Fruit fly (Drosophila melanogaster) whole organism, embryonic: Measurements from ENCODE around the gene CG45079.

Experiments
- Blimp-1 ChIP-seq: fragments of 200-800 bp; sonication (Bioruptor generic); optimal IDR thresholded peaks from 3 replicates; lab custom pipeline; 2018; ENCODE audit warnings: missing biosample characterization, missing genetic modification characterization, mild to moderate bottlenecking, moderate library complexity, missing genetic modification reagents
- BtbVII ChIP-seq: fragments of 200-800 bp; sonication (Bioruptor generic); optimal IDR thresholded peaks from 3 replicates; lab custom pipeline; 2017; ENCODE audit warnings: missing biosample characterization, mild to moderate bottlenecking, missing genetic modification characterization
- CG15514 ChIP-seq: fragments of 200-800 bp; sonication (Bioruptor generic); optimal IDR thresholded peaks from 3 replicates; lab custom pipeline; 2017; ENCODE audit warnings: missing biosample characterization, missing genetic modification characterization, mild to moderate bottlenecking, moderate library complexity, missing genetic modification reagents
- CG1647 ChIP-seq: fragments of 200-800 bp; sonication (Bioruptor generic); optimal IDR thresholded peaks from 3 replicates; lab custom pipeline; 2016; ENCODE audit warnings: missing biosample characterization, missing genetic modification characterization
- CG16813 ChIP-seq: fragments of 200-800 bp; sonication (Bioruptor generic); IDR thresholded peaks from 3 replicates; pipeline ENCODE4 v1.3.6; 2022; ENCODE audit warnings: missing biosample characterization, missing genetic modification characterization; ENCODE audit not compliant: partially characterized antibody
- CG18011 ChIP-seq: fragments of 200-800 bp; sonication (Bioruptor generic); optimal IDR thresholded peaks from 2 replicates; lab custom pipeline; 2017; ENCODE audit warnings: missing biosample characterization, missing genetic modification characterization, mild to moderate bottlenecking, moderate library complexity, missing genotype
- CG1832 ChIP-seq: fragments of 200-800 bp; sonication (Bioruptor generic); optimal IDR thresholded peaks from 2 replicates; lab custom pipeline; 2017; ENCODE audit warnings: missing biosample characterization, mild to moderate bottlenecking, missing genetic modification characterization, inconsistent platforms
- CG18476 ChIP-seq: fragments of 200-800 bp; sonication (Bioruptor generic); optimal IDR thresholded peaks from 2 replicates; lab custom pipeline; 2016; ENCODE audit warnings: missing biosample characterization, mild to moderate bottlenecking, missing genetic modification characterization
- CG30403 ChIP-seq: fragments of 200-800 bp; sonication (Bioruptor generic); optimal IDR thresholded peaks from 3 replicates; lab custom pipeline; 2016; ENCODE audit warnings: missing biosample characterization, missing genetic modification characterization
- CG31441 ChIP-seq: fragments of 200-800 bp; sonication (Bioruptor generic); IDR thresholded peaks from 2 replicates; pipeline ENCODE4 v1.3.6; 2022; ENCODE audit warnings: missing biosample characterization, missing genetic modification characterization
- CG3407 ChIP-seq: fragments of 200-800 bp; sonication (Bioruptor generic); optimal IDR thresholded peaks from 2 replicates; lab custom pipeline; 2018; ENCODE audit warnings: missing biosample characterization, mild to moderate bottlenecking, missing genetic modification characterization
- CG43689 ChIP-seq: fragments of 200-800 bp; sonication (Bioruptor generic); IDR thresholded peaks from 2 replicates; pipeline ENCODE4 v1.3.6; 2022; ENCODE audit warnings: missing biosample characterization, missing genetic modification characterization
- CG4424 ChIP-seq: fragments of 200-800 bp; sonication (Bioruptor generic); optimal IDR thresholded peaks from 3 replicates; lab custom pipeline; 2016; ENCODE audit warnings: missing biosample characterization, missing genetic modification characterization
- Doc2 ChIP-seq: fragments of 200-800 bp; sonication (Bioruptor generic); IDR thresholded peaks from 2 replicates; pipeline ENCODE4 v1.3.6; 2022; ENCODE audit warnings: missing biosample characterization, missing genetic modification characterization
- Hr78 ChIP-seq, 2 experiments: fragments of 200-800 bp in 1 of 2; fragments of >200 bp in 1 of 2; sonication (Bioruptor generic) in 1 of 2; optimal IDR thresholded peaks; 2 replicates each; lab custom pipeline; 2017 to 2019; ENCODE audit warnings: missing biosample characterization in 2 of 2, missing genetic modification characterization in 2 of 2, mild to moderate bottlenecking in 1 of 2, moderate library complexity in 1 of 2
- NFAT ChIP-seq: fragments of 200-800 bp; sonication (Bioruptor generic); IDR thresholded peaks from 2 replicates; pipeline ENCODE4 v1.3.6; 2022; ENCODE audit warnings: missing biosample characterization, missing genetic modification characterization
- Rfx ChIP-seq: fragments of 200-800 bp; sonication (Bioruptor generic); IDR thresholded peaks from 2 replicates; pipeline ENCODE4 v1.3.6; 2022; ENCODE audit warnings: missing biosample characterization, missing genetic modification characterization
- Scr ChIP-seq: fragments of 200-800 bp; sonication (Bioruptor generic); IDR thresholded peaks from 2 replicates; pipeline ENCODE4 v1.3.6; 2022; ENCODE audit warnings: missing biosample characterization, missing genetic modification characterization; ENCODE audit not compliant: partially characterized antibody
- Xbp1 ChIP-seq: fragments of 200-800 bp; sonication (Bioruptor generic); optimal IDR thresholded peaks from 3 replicates; lab custom pipeline; 2016; ENCODE audit warnings: missing biosample characterization, mild to moderate bottlenecking, missing genetic modification characterization
- Xrp1 ChIP-seq: fragments of 200-800 bp; sonication (Bioruptor generic); IDR thresholded peaks from 2 replicates; pipeline ENCODE4 v1.3.6; 2022; ENCODE audit warnings: missing biosample characterization, missing genetic modification characterization
- ase ChIP-seq: fragments of 200-800 bp; sonication (Bioruptor generic); IDR thresholded peaks from 3 replicates; pipeline ENCODE4 v1.3.6; 2022; ENCODE audit warnings: missing biosample characterization, missing genetic modification characterization
- btn ChIP-seq: fragments of 200-800 bp; sonication (Bioruptor generic); optimal IDR thresholded peaks from 2 replicates; lab custom pipeline; 2016; ENCODE audit warnings: missing biosample characterization, missing genetic modification characterization
- chn ChIP-seq: fragments of 200-800 bp; sonication (Bioruptor generic); optimal IDR thresholded peaks from 2 replicates; lab custom pipeline; 2016; ENCODE audit warnings: missing biosample characterization, missing genetic modification characterization
- dimm ChIP-seq: fragments of 200-800 bp; sonication (Bioruptor generic); IDR thresholded peaks from 2 replicates; pipeline ENCODE4 v1.3.6; 2022; ENCODE audit warnings: missing biosample characterization, missing genetic modification characterization
- eve ChIP-seq, 2 experiments: fragments of >200 bp; optimal IDR thresholded peaks; 2 replicates each; lab custom pipeline; 2017; ENCODE audit warnings: missing biosample characterization in 2 of 2, missing genetic modification characterization in 2 of 2
- exex ChIP-seq: fragments of 200-800 bp; sonication (Bioruptor generic); optimal IDR thresholded peaks from 4 replicates; lab custom pipeline; 2018; ENCODE audit warnings: missing biosample characterization, mild to moderate bottlenecking, missing genetic modification characterization, moderate library complexity
- gfzf ChIP-seq: fragments of 200-800 bp; sonication (Bioruptor generic); optimal IDR thresholded peaks from 2 replicates; lab custom pipeline; 2016; ENCODE audit warnings: missing biosample characterization, mild to moderate bottlenecking, missing genetic modification characterization, moderate library complexity
- gsb ChIP-seq: fragments of 200-800 bp; sonication (Bioruptor generic); IDR thresholded peaks from 2 replicates; pipeline ENCODE4 v1.3.6; 2022; ENCODE audit warnings: missing biosample characterization, missing genetic modification characterization
- her ChIP-seq: fragments of 200-800 bp; sonication (Bioruptor generic); optimal IDR thresholded peaks from 2 replicates; lab custom pipeline; 2016; ENCODE audit warnings: missing biosample characterization, missing genetic modification characterization
- ind ChIP-seq: fragments of 200-800 bp; sonication (Bioruptor generic); optimal IDR thresholded peaks from 3 replicates; lab custom pipeline; 2016; ENCODE audit warnings: missing biosample characterization, missing genetic modification characterization
- jing ChIP-seq: fragments of 200-800 bp; sonication (Bioruptor generic); optimal IDR thresholded peaks from 2 replicates; lab custom pipeline; 2018; ENCODE audit warnings: missing biosample characterization, mild to moderate bottlenecking, missing genetic modification characterization
- knrl ChIP-seq: fragments of 200-800 bp; sonication (Bioruptor generic); IDR thresholded peaks from 3 replicates; pipeline ENCODE4 v1.3.6; 2022; ENCODE audit warnings: missing biosample characterization, missing genetic modification characterization; ENCODE audit not compliant: partially characterized antibody
- lab ChIP-seq: fragments of 200-800 bp; sonication (Bioruptor generic); optimal IDR thresholded peaks from 3 replicates; lab custom pipeline; 2017; ENCODE audit warnings: missing biosample characterization, missing genetic modification characterization, mild to moderate bottlenecking, moderate library complexity, missing genetic modification reagents
- org-1 ChIP-seq: fragments of 200-800 bp; sonication (Bioruptor generic); optimal IDR thresholded peaks from 2 replicates; lab custom pipeline; 2017; ENCODE audit warnings: missing biosample characterization, missing genetic modification characterization
- otp ChIP-seq: fragments of 200-800 bp; sonication (Bioruptor generic); IDR thresholded peaks from 3 replicates; pipeline ENCODE4, ENCODE4 v1.3.6; 2022; ENCODE audit warnings: missing biosample characterization, missing genetic modification characterization
- ro ChIP-seq: fragments of 200-800 bp; sonication (Bioruptor generic); IDR thresholded peaks from 2 replicates; pipeline ENCODE4 v1.3.6; 2022; ENCODE audit warnings: missing biosample characterization, missing genetic modification characterization
- sima ChIP-seq: fragments of 200-800 bp; sonication (Bioruptor generic); optimal IDR thresholded peaks from 2 replicates; lab custom pipeline; 2016; ENCODE audit warnings: missing biosample characterization, missing genetic modification characterization
- ssp ChIP-seq: fragments of 200-800 bp; sonication (Bioruptor generic); IDR thresholded peaks from 2 replicates; pipeline ENCODE4 v1.3.6; 2022; ENCODE audit warnings: missing biosample characterization, missing genetic modification characterization
- tna ChIP-seq: fragments of 200-800 bp; sonication (Bioruptor generic); IDR thresholded peaks from 2 replicates; pipeline ENCODE4 v1.3.6; 2022; ENCODE audit warnings: missing biosample characterization, missing genetic modification characterization; ENCODE audit not compliant: partially characterized antibody
- wor ChIP-seq: fragments of 200-800 bp; sonication (Bioruptor generic); IDR thresholded peaks from 2 replicates; pipeline ENCODE4 v1.3.6; 2022; ENCODE audit warnings: missing biosample characterization, missing genetic modification characterization
- yki ChIP-seq: fragments of >200 bp; optimal IDR thresholded peaks from 3 replicates; lab custom pipeline; 2018

CG45079 gene

dm6 chr3R:17077968-17078417 is 46.3 kb upstream of the CG45079 start (continued):
- TF ChIP-seq CG3407 = no peak
- no peak for TF ChIP-seq CG30403 (GFP tag; lab: Kevin White, UChicago)
- no peak for TF ChIP-seq her (GFP tag; lab: Kevin White, UChicago)
- TF ChIP-seq Hr78 (GFP tag; optimal IDR thresholded peaks at IDR 0.05; lab: Kevin White, UChicago) = no peak
- no peak for TF ChIP-seq yki (lab: Kevin White, UChicago)
- no peak for TF ChIP-seq chn (GFP tag; lab: Kevin White, UChicago)
- TF ChIP-seq jing (GFP tag; lab: Kevin White, UChicago) = no peak
- no peak for TF ChIP-seq CG18476 (GFP tag; lab: Kevin White, UChicago)
- no peak for TF ChIP-seq otp (GFP tag; lab: Robert Waterston, UW)
- no peak for TF ChIP-seq ssp (GFP tag; lab: Robert Waterston, UW)
- TF ChIP-seq ase (GFP tag; lab: Robert Waterston, UW) = no peak
- peak; percentile 19 for TF ChIP-seq BtbVII (GFP tag; lab: Kevin White, UChicago)
- peak; percentile 36; the same call in 1 of the 2 replicates for TF ChIP-seq tna (GFP tag; lab: Robert Waterston, UW)
- TF ChIP-seq CG16813 (GFP tag; lab: Robert Waterston, UW) = no peak
- TF ChIP-seq CG15514 (GFP tag; lab: Kevin White, UChicago) = peak; percentile 22
- TF ChIP-seq Xbp1 = no peak
- TF ChIP-seq sima (GFP tag; lab: Kevin White, UChicago) = no peak
- no peak for TF ChIP-seq btn
- no peak for TF ChIP-seq Blimp-1 (GFP tag; lab: Kevin White, UChicago)
- no peak for TF ChIP-seq eve (GFP tag; optimal IDR thresholded peaks at IDR 0.05; lab: Kevin White, UChicago)
- TF ChIP-seq NFAT (GFP tag; lab: Robert Waterston, UW) = peak; percentile 4; the same call in 1 of the 2 replicates
- 0 out of 3 replicates have a peak, but pooled peaks have one; percentile 18 for TF ChIP-seq knrl (GFP tag; lab: Robert Waterston, UW)
- no peak for TF ChIP-seq dimm (GFP tag; lab: Robert Waterston, UW)
- peak; percentile 52 for TF ChIP-seq exex (tag; lab: Kevin White, UChicago)
- TF ChIP-seq Doc2 (GFP tag; lab: Robert Waterston, UW) = no peak
- TF ChIP-seq CG4424 (GFP tag; lab: Kevin White, UChicago) = no peak
- TF ChIP-seq CG43689 (GFP tag; lab: Robert Waterston, UW) = no peak
- TF ChIP-seq ro (GFP tag; lab: Robert Waterston, UW) = no peak
- peak; percentile 64 for TF ChIP-seq lab (GFP tag; lab: Kevin White, UChicago)
- TF ChIP-seq Rfx (GFP tag; lab: Robert Waterston, UW) = peak; percentile 19; the same call in 1 of the 2 replicates
- TF ChIP-seq CG31441 (GFP tag; lab: Robert Waterston, UW) = no peak
- no peak for TF ChIP-seq org-1 (GFP tag; lab: Kevin White, UChicago)
- no peak for TF ChIP-seq CG1832
- TF ChIP-seq ind (GFP tag; lab: Kevin White, UChicago) = no peak
- TF ChIP-seq Xrp1 = no peak
- no peak for TF ChIP-seq gsb (GFP tag; lab: Robert Waterston, UW)
- no peak for TF ChIP-seq gfzf (GFP tag; lab: Kevin White, UChicago)
- TF ChIP-seq CG1647 (GFP tag; lab: Kevin White, UChicago) = no peak
- no peak for TF ChIP-seq CG18011
- TF ChIP-seq wor (GFP tag; lab: Robert Waterston, UW) = no peak
- TF ChIP-seq Scr (GFP tag; lab: Robert Waterston, UW) = peak; percentile 24; the same call in 1 of the 2 replicates
- TF ChIP-seq, all 482 proteins: peak for 84
